Worm (Caenorhabditis elegans) whole organism, midembryonic: ENCODE results near the gene C55A6.12.

ENCODE experiments used
- T22C8.4 ChIP-seq: fragments of 200-800 bp; sonication (Bioruptor generic); IDR thresholded peaks from 2 replicates; pipeline ENCODE4 v1.3.6; 2022; ENCODE audit warnings: missing genetic modification characterization, missing compliant biosample characterization
- cog-1 ChIP-seq: sonication (generic microtip); optimal IDR thresholded peaks from 2 replicates; lab custom pipeline; 2016; ENCODE audit warnings: missing genetic modification characterization, missing compliant biosample characterization
- flt-1 ChIP-seq: fragments of 200-800 bp; sonication (Bioruptor generic); IDR thresholded peaks from 2 replicates; pipeline ENCODE4 v1.3.6; 2022; ENCODE audit warnings: missing genetic modification characterization, missing compliant biosample characterization
- klf-2 ChIP-seq: fragments of 200-800 bp; sonication (Bioruptor generic); conservative IDR thresholded peaks from 2 replicates; pipeline ENCODE4 v1.3.6; 2022; ENCODE audit warnings: missing genetic modification reagents, missing genetic modification characterization, missing compliant biosample characterization
- med-1 ChIP-seq: sonication (generic microtip); optimal IDR thresholded peaks from 2 replicates; lab custom pipeline; 2017; ENCODE audit warnings: missing genetic modification characterization, mild to moderate bottlenecking, missing compliant biosample characterization, antibody characterized with exemption, missing genetic modification reagents; ENCODE audit not compliant: insufficient read depth
- ref-1 ChIP-seq: fragments of 200-800 bp; sonication (Bioruptor generic); conservative IDR thresholded peaks from 2 replicates; pipeline ENCODE4 v1.3.6; 2022; ENCODE audit warnings: missing genetic modification reagents, missing genetic modification characterization, missing compliant biosample characterization
- tab-1 ChIP-seq: fragments of 200-800 bp; sonication (Bioruptor generic); IDR thresholded peaks from 2 replicates; pipeline ENCODE4 v1.3.6; 2022; ENCODE audit warnings: missing genetic modification characterization, missing compliant biosample characterization
- ztf-23 ChIP-seq: fragments of 200-800 bp; sonication (Bioruptor generic); IDR thresholded peaks from 2 replicates; pipeline ENCODE4 v1.3.6; 2022; ENCODE audit warnings: missing genetic modification reagents, missing genetic modification characterization, missing compliant biosample characterization
- ztf-29 ChIP-seq: fragments of 200-800 bp; sonication (Bioruptor generic); IDR thresholded peaks from 2 replicates; pipeline ENCODE4 v1.3.6; 2022; ENCODE audit warnings: missing genetic modification reagents, missing genetic modification characterization, missing compliant biosample characterization

The C55A6.12 gene

DNA sequence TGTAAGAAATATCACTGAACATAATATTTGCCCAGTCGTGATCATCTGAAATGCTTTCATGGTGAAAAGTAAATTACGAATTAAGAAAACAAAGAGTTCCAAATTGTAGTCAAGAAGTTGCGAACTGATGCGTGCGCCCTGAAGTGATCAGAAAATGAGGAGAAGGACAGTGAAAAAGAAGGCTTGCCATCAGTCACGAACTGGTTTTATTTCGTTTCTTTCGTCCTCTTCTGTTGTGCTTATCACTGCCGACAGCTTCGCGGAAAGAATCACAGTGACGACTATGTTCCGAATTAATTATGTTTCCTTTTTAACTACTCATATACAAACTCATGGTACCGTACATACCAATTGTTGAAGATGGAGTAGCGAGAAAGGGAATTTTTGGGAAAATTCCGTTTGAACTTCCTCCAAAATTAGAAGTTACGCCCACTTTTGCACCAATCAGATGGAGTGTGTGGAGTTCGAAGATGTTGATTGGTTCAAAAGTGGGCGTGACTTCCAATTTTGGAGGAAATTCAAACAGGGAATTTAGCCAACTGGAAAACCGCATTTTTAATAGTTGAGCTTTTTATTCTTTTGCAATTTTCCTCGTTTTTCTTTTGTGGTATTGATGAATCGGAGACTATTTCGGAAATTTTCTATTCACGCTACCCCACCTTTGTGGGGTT is at the start of gene C55A6.12:
TSS of gene C55A6.12 (minus strand) at position 51 of the 671 bp plus-strand sequence.
- TF ChIP-seq ref-1 (GFP tag; lab: Robert Waterston, UW) (no peak), ztf-23 (GFP tag; lab: Robert Waterston, UW) (0 out of 2 replicates have a peak, but pooled peaks have one; percentile 32)

DNA sequence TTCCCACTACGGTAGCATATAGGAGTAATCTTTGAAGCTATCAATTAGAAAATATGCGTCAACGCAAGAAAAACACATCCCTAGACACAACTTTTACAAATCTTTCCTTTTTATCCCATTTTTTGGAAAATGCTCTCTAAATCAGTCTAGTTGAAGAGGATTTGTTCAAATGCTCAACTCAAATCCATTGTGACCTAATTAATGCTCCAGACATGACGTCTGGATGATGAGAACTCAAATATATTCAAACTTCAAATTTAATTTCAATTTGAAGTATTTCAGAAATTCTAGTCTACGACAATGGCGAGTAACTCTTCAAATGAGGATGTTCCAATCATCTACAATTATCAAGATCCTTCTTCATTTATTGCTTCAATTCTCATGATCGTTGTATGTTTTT is 49.4 kb upstream of the C55A6.12 start, which contains the start of gene srx-85:
TSS of gene srx-85 (plus strand) at position 301 of the 400 bp plus-strand sequence.
- TF ChIP-seq tab-1, result no peak
- TF ChIP-seq ref-1 (GFP tag; lab: Robert Waterston, UW), result no peak
- TF ChIP-seq med-1, result no peak
- TF ChIP-seq cog-1 (tag; lab: Kevin White, UChicago), result no peak
- TF ChIP-seq flt-1 (GFP tag; lab: Robert Waterston, UW), result no peak
- TF ChIP-seq klf-2, result no peak
- no peak for TF ChIP-seq ztf-29 (GFP tag; lab: Robert Waterston, UW)
- no peak for TF ChIP-seq T22C8.4
- no peak for TF ChIP-seq ztf-23 (GFP tag; lab: Robert Waterston, UW)

DNA sequence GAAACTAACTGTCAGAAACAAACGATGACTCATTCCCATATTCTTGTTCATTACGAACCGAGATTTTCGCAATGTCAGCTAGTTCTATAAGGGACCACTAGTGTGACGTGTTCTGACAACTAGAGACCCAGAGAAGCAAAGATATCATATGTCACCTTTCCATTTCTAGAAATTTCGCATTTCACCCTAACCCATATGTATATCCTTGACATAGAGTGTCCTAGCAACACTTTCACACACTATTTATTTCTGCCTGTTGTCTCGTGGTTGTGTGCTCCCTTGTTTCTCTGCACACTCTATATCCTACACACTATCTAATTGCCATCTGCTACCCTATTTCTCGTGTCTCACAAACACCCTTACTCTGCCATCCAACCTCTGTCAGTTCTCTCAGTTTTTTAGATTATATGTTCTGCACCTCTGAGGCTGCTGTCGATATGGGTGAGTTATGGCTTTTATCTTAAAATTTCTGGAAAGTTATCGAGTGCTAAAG is 46.0 kb upstream of the C55A6.12 start, which contains the start of the genes F38B7.17 and F38B7.3:
TSS of gene F38B7.17 (minus strand) at position 51 of the 493 bp plus-strand sequence.
TSS of gene F38B7.3 (plus strand) at position 194 of the 493 bp plus-strand sequence.
- TF ChIP-seq ztf-29 (GFP tag; lab: Robert Waterston, UW), result no peak
- no peak for TF ChIP-seq klf-2
- TF ChIP-seq T22C8.4, result no peak
- TF ChIP-seq ref-1 (GFP tag; lab: Robert Waterston, UW), result no peak
- no peak for TF ChIP-seq tab-1
- no peak for TF ChIP-seq med-1
- no peak for TF ChIP-seq flt-1 (GFP tag; lab: Robert Waterston, UW)
- no peak for TF ChIP-seq ztf-23 (GFP tag; lab: Robert Waterston, UW)
- TF ChIP-seq cog-1 (tag; lab: Kevin White, UChicago), result no peak

DNA sequence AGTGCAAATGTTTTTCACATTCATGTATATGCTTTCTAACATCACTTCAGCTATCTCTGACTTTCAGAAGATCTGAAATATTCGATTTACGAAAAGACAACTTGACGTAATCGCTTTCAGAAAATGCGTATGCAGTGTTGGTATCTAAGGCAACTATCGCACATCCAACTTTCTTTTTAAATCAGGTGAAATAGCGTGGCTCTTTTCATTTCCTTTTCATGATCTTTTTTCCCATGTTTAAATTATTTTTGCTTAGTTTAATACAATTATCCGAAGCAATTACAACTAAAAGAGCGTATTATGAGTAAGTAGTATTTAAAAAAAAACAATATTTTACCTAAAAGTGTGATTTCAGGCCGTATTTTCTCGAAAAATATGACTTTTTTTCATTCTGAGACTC is 43.9 kb upstream of the C55A6.12 start, which contains the start of gene F38B7.11:
TSS of gene F38B7.11 (plus strand) at position 301 of the 400 bp plus-strand sequence.
- no peak for TF ChIP-seq flt-1 (GFP tag; lab: Robert Waterston, UW)
- no peak for TF ChIP-seq klf-2
- TF ChIP-seq tab-1, result no peak
- no peak for TF ChIP-seq ref-1 (GFP tag; lab: Robert Waterston, UW)
- no peak for TF ChIP-seq cog-1 (tag; lab: Kevin White, UChicago)
- TF ChIP-seq T22C8.4, result no peak
- no peak for TF ChIP-seq ztf-23 (GFP tag; lab: Robert Waterston, UW)
- no peak for TF ChIP-seq ztf-29 (GFP tag; lab: Robert Waterston, UW)
- no peak for TF ChIP-seq med-1

ce11 chrV:11545227-11545626 is 42.3 kb upstream of the C55A6.12 start, which contains the start of gene F38B7.10:
TSS of gene F38B7.10 (plus strand) at chrV:11545527.
- TF ChIP-seq cog-1 (tag; lab: Kevin White, UChicago) (no peak), med-1 (no peak), ztf-29 (GFP tag; lab: Robert Waterston, UW) (no peak), tab-1 (no peak), ref-1 (GFP tag; lab: Robert Waterston, UW) (no peak), flt-1 (GFP tag; lab: Robert Waterston, UW) (no peak), ztf-23 (GFP tag; lab: Robert Waterston, UW) (no peak), klf-2 (no peak), T22C8.4 (no peak)

- TF ChIP-seq klf-2 (no peak), cog-1 (tag; lab: Kevin White, UChicago) (no peak), ref-1 (GFP tag; lab: Robert Waterston, UW) (no peak), flt-1 (GFP tag; lab: Robert Waterston, UW) (no peak), ztf-23 (GFP tag; lab: Robert Waterston, UW) (no peak), tab-1 (no peak), ztf-29 (GFP tag; lab: Robert Waterston, UW) (no peak), med-1 (no peak), T22C8.4 (no peak)
These were observed 40.6 kb upstream of the C55A6.12 start, which contains the start of gene F38B7.2 for ce11 chrV:11543564-11543963. TSS of gene F38B7.2 (plus strand) at chrV:11543963.

DNA sequence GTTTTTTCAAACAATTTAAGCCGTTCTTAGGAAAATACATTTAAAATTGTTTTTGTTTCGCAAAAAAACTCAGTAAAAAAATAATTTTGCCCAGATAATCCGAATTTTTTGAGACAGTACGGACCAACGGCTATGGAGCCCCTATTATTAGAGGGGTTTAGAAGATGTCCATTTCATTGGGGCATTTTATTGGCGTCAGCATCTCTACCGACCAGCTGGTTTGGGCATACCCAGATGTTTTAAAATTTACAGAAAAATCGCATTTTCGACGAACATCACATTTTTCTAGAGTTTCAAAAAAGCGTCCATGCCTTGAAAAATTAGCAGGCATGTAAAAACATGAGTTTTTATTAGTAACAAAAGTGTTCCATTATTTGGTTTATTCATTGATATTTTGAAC is 38.4 kb upstream of the C55A6.12 start:
- TF ChIP-seq tab-1, result no peak
- no peak for TF ChIP-seq med-1
- no peak for TF ChIP-seq klf-2
- peak; percentile 33; the same call in 1 of the 2 replicates for TF ChIP-seq flt-1 (GFP tag; lab: Robert Waterston, UW)
- no peak for TF ChIP-seq T22C8.4
- TF ChIP-seq ztf-23 (GFP tag; lab: Robert Waterston, UW), result 0 out of 2 replicates have a peak, but pooled peaks have one; percentile 29

DNA sequence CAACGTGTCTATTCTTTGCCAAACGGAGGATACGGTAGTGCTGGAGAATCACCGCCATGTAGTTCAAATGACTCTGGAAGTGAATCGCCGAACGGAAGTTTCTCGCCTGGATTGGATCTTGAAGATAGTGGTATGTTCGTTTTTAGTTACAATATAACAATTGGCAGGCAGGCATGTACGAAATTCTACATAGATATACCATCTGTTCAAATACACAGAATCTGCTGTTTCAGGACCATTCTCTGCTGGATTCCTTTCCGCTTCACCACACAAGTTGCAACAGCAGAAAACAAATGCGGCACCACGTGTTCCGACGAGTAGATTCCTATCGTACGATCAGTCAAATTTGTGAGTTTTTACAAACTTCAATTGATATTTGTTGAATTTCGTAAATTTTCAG is 36.6 kb upstream of the C55A6.12 start:
- TF ChIP-seq tab-1 (no peak), cog-1 (tag; lab: Kevin White, UChicago) (no peak), klf-2 (no peak), med-1 (no peak), T22C8.4 (no peak), flt-1 (GFP tag; lab: Robert Waterston, UW) (no peak), ztf-29 (GFP tag; lab: Robert Waterston, UW) (no peak), ztf-23 (GFP tag; lab: Robert Waterston, UW) (no peak), ref-1 (GFP tag; lab: Robert Waterston, UW) (no peak)

DNA sequence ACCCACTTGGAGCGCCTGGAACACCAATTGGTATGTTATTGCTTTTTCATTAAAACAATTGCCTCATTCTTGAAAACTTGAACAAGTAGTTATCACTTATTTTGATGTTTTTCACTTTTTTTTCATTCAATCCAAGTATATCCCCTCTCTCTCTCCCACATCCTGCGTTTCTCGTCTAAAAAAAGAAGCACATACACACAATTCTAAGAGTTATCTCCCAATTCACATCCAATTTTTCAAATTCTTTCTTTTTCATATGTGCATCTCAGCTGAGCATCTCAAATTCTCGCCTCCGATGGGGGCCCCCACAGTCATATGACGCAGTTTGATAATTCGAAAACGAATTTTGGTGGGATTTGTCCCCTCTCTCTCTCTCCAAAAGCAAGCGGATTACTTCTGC is 33.7 kb upstream of the C55A6.12 start:
- TF ChIP-seq ztf-29 (GFP tag; lab: Robert Waterston, UW) (no peak), flt-1 (GFP tag; lab: Robert Waterston, UW) (no peak), klf-2 (no peak), tab-1 (no peak)

DNA sequence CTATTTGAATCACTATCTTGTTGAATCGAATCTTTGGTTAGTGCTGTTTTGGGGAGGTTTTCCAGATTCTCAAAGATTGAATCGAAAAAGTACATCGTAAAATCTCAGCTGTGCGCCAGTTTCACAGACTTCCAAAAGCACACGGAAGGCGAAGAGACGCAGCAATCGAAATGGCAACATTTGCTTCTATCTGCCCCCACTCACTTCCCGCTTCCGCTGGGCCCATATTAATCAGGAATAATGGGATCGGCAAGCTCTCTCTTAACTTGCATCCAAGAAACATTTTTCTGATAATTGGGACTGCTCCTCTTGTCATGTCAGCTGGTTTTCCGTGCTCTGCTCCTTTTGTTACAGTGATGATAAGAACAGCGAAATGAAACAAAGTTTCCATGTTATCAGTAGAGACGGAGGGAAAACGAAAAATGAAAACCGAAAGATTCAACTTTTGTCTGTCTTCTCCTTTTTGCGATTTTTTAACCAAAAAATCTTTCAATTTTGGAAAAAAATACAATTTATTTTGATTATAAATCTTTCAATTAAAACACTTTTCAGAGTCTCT is 32.7 kb upstream of the C55A6.12 start:
- TF ChIP-seq med-1, result no peak
- no peak for TF ChIP-seq ztf-29 (GFP tag; lab: Robert Waterston, UW)
- TF ChIP-seq tab-1, result no peak
